Fruit fly (Drosophila melanogaster) Kc167 (cell line): ENCODE measurements around the gene Atg6.

Experiments used
- Myc ChIP-seq: fragments of >200 bp; optimal IDR thresholded peaks from 2 replicates; lab custom pipeline; 2017; ENCODE audit warnings: missing external identifiers
- Sin3A ChIP-seq: fragments of >200 bp; optimal IDR thresholded peaks from 2 replicates; lab custom pipeline; 2018; ENCODE audit warnings: missing external identifiers
- psq ChIP-seq: fragments of >200 bp; optimal IDR thresholded peaks from 2 replicates; lab custom pipeline; 2017; ENCODE audit warnings: missing external identifiers

- TF ChIP-seq Myc (lab: Kevin White, UChicago) (no peak), psq (lab: Kevin White, UChicago) (no peak), Sin3A (lab: Kevin White, UChicago) (peak; percentile 68)
Measured at dm6 chr3R:24031825-24032523, 18.6 kb downstream of the Atg6 start, which contains the start of the genes KrT95D and Mettl3.
